Worm (Caenorhabditis elegans): ENCODE measurements around the gene F46F2.3.

DNA sequence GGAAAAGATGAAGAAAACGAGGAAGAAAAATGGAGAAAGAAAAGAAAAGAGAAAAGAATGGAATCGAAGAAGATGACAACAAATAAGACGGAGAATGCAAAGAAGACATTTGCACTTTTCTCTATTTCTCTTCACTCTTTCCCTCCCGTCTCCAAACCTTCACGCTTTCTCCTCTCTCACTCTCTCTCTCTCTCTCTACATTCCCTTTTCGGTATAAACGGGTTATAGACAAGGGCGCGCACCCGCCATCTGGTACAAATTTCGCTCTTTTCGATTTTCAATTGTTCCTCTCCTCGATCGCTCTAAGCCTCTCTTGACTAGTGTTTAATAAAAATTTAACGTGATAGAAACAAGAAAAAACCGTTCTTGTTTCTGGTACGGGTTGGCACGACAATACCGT, 16.7 kb upstream of the F46F2.3 start:
- TF ChIP-seq unc-62 (GFP tag; optimal IDR thresholded peaks at IDR 0.05) (peak; percentile 80), elt-3 (tag; optimal IDR thresholded peaks at IDR 0.05) (peak; percentile 29), nhr-12 (tag; optimal IDR thresholded peaks at IDR 0.05) (no peak), flh-1 (GFP tag; optimal IDR thresholded peaks at IDR 0.05) (no peak), pha-4 (tag; optimal IDR thresholded peaks at IDR 0.05) (peak; percentile 60), nhr-28 (tag; optimal IDR thresholded peaks at IDR 0.05) (no peak), blmp-1 (tag; optimal IDR thresholded peaks at IDR 0.05) (peak; percentile 96), mab-5 (tag; optimal IDR thresholded peaks at IDR 0.05) (no peak), unc-120 (tag; optimal IDR thresholded peaks at IDR 0.05; ENCODE audit: poor library complexity, severe bottlenecking) (peak; percentile 82), unc-39 (tag; optimal IDR thresholded peaks at IDR 0.05) (no peak)
